Fruit fly (Drosophila melanogaster): Measurements from ENCODE around the gene Syx7.
A peak's percentile ranks its signal among the peaks of the same experiment; 100 is the strongest.

Syx7 gene

dm6 chr3L:21479636-21480035 lies 34.0 kb downstream of the Syx7 start (continued):
- TF ChIP-seq inv (GFP tag; IDR thresholded peaks at IDR 0.05; ENCODE audit: partially characterized antibody) = no peak
- peak; percentile 89 for TF ChIP-seq CG1832 (GFP tag; optimal IDR thresholded peaks at IDR 0.05)
- TF ChIP-seq Eip74EF (GFP tag; optimal IDR thresholded peaks at IDR 0.05) = no peak
- peak; percentile 90 for TF ChIP-seq sens (GFP tag)
- TF ChIP-seq luna (GFP tag; optimal IDR thresholded peaks at IDR 0.05) = no peak
- TF ChIP-seq Atf6 (GFP tag; IDR thresholded peaks at IDR 0.05) = peak; percentile 11; the same call in 1 of the 2 replicates
- TF ChIP-seq CTCF (GFP tag; optimal IDR thresholded peaks at IDR 0.05) = no peak
- TF ChIP-seq NFAT (GFP tag; IDR thresholded peaks at IDR 0.05) = no peak
- no peak for TF ChIP-seq pb (GFP tag; optimal IDR thresholded peaks at IDR 0.05)
- TF ChIP-seq Taf1 (GFP tag; IDR thresholded peaks at IDR 0.05) = no peak
- TF ChIP-seq CG8089 (GFP tag; optimal IDR thresholded peaks at IDR 0.05) = peak; percentile 43
- peak; percentile 50 for TF ChIP-seq CG1529 (GFP tag; optimal IDR thresholded peaks at IDR 0.05)
- TF ChIP-seq trem (tag; optimal IDR thresholded peaks at IDR 0.05) = no peak
- no peak for TF ChIP-seq eve (GFP tag; optimal IDR thresholded peaks at IDR 0.05)
- TF ChIP-seq kah (GFP tag; optimal IDR thresholded peaks at IDR 0.05) = peak; percentile 41
- TF ChIP-seq jumu (GFP tag; optimal IDR thresholded peaks at IDR 0.05) = no peak
- no peak for TF ChIP-seq CG14014 (GFP tag; IDR thresholded peaks at IDR 0.05)
- TF ChIP-seq scrt (GFP tag; optimal IDR thresholded peaks at IDR 0.05) = peak; percentile 60
- TF ChIP-seq CG11093 (GFP tag; IDR thresholded peaks at IDR 0.05) = no peak
- no peak for TF ChIP-seq maf-S (GFP tag; optimal IDR thresholded peaks at IDR 0.05)
- TF ChIP-seq vnd (GFP tag; IDR thresholded peaks at IDR 0.05; ENCODE audit: partially characterized antibody) = no peak
- TF ChIP-seq onecut (GFP tag; IDR thresholded peaks at IDR 0.05) = peak; percentile 62
- TF ChIP-seq CG9817 (tag; optimal IDR thresholded peaks at IDR 0.05) = no peak
- peak; percentile 53 for TF ChIP-seq CG17385 (GFP tag; optimal IDR thresholded peaks at IDR 0.05)
- TF ChIP-seq CG8924 (tag; optimal IDR thresholded peaks at IDR 0.05) = peak; percentile 16
- TF ChIP-seq CG6854 (GFP tag; optimal IDR thresholded peaks at IDR 0.05) = no peak
- TF ChIP-seq CG10565 (GFP tag; optimal IDR thresholded peaks at IDR 0.05) = no peak
- peak; percentile 37 for TF ChIP-seq Camta (GFP tag; optimal IDR thresholded peaks at IDR 0.05)
- TF ChIP-seq CG43689 (GFP tag; IDR thresholded peaks at IDR 0.05) = no peak
- peak; percentile 62 for TF ChIP-seq CG2875 (GFP tag; optimal IDR thresholded peaks at IDR 0.05)
- no peak for TF ChIP-seq MESR4 (GFP tag; optimal IDR thresholded peaks at IDR 0.05)
- no peak for TF ChIP-seq CG13123 (GFP tag; optimal IDR thresholded peaks at IDR 0.05)
- TF ChIP-seq gem (tag; optimal IDR thresholded peaks at IDR 0.05) = no peak
- peak; percentile 18; the same call in 1 of the 2 replicates for TF ChIP-seq E2f2 (GFP tag; IDR thresholded peaks at IDR 0.05)
- TF ChIP-seq pnt (GFP tag; optimal IDR thresholded peaks at IDR 0.05) = no peak
- TF ChIP-seq CG7556 (GFP tag; optimal IDR thresholded peaks at IDR 0.05) = no peak
- no peak for TF ChIP-seq toy (GFP tag; IDR thresholded peaks at IDR 0.05)
- TF ChIP-seq CG11560 (tag; IDR thresholded peaks at IDR 0.05) = no peak
- no peak for TF ChIP-seq mirr (GFP tag; optimal IDR thresholded peaks at IDR 0.05)
- no peak for TF ChIP-seq CG3281 (GFP tag; optimal IDR thresholded peaks at IDR 0.05)
- TF ChIP-seq fd64A (GFP tag; optimal IDR thresholded peaks at IDR 0.05) = peak; percentile 73
- TF ChIP-seq Rfx (GFP tag; IDR thresholded peaks at IDR 0.05) = no peak; the same call in 1 of the 2 replicates
- TF ChIP-seq da (GFP tag; optimal IDR thresholded peaks at IDR 0.05) = no peak
- peak; percentile 45 for TF ChIP-seq NC2β (GFP tag; optimal IDR thresholded peaks at IDR 0.05)
- TF ChIP-seq dmrt99B (tag; optimal IDR thresholded peaks at IDR 0.05) = peak; percentile 51
- TF ChIP-seq CG6791 (GFP tag; IDR thresholded peaks at IDR 0.05; ENCODE audit: partially characterized antibody) = no peak
- TF ChIP-seq CG13287 (GFP tag; IDR thresholded peaks at IDR 0.05; ENCODE audit: partially characterized antibody) = no peak
- no peak for TF ChIP-seq Gsc (GFP tag; IDR thresholded peaks at IDR 0.05)
- TF ChIP-seq insv (GFP tag; optimal IDR thresholded peaks at IDR 0.05) = no peak
- TF ChIP-seq CG11695 (GFP tag; IDR thresholded peaks at IDR 0.05) = no peak
- no peak for TF ChIP-seq CG3995 (GFP tag; optimal IDR thresholded peaks at IDR 0.05)
- no peak for TF ChIP-seq psq (GFP tag; optimal IDR thresholded peaks at IDR 0.05)
- no peak for TF ChIP-seq CG15479 (GFP tag; optimal IDR thresholded peaks at IDR 0.05)
